Worm (Caenorhabditis elegans) whole organism, early embryonic: ENCODE data around the gene F02D8.4.

Experiments
- B0310.2 ChIP-seq: sonication (generic microtip); optimal IDR thresholded peaks from 2 replicates; lab custom pipeline; 2016; ENCODE audit warnings: mild to moderate bottlenecking, missing genetic modification characterization, missing compliant biosample characterization
- F13C5.2 ChIP-seq: sonication (generic microtip); optimal IDR thresholded peaks from 2 replicates; lab custom pipeline; 2017; ENCODE audit warnings: mild to moderate bottlenecking, missing genetic modification characterization, inconsistent platforms, missing compliant biosample characterization
- aly-1 ChIP-seq: sonication (generic microtip); optimal IDR thresholded peaks from 2 replicates; lab custom pipeline; 2016; ENCODE audit warnings: missing genetic modification characterization, missing compliant biosample characterization
- ama-1 ChIP-seq: fragments of 150-350 bp; optimal IDR thresholded peaks from 2 replicates; lab custom pipeline; 2014
- ceh-13 ChIP-seq: fragments of 200-800 bp; sonication (Bioruptor generic); optimal IDR thresholded peaks from 2 replicates; lab custom pipeline; 2018; ENCODE audit warnings: mild to moderate bottlenecking, missing genetic modification characterization, missing compliant biosample characterization
- ceh-36 ChIP-seq: sonication (generic microtip); optimal IDR thresholded peaks from 2 replicates; lab custom pipeline; 2016; ENCODE audit warnings: missing genetic modification characterization, inconsistent platforms, missing compliant biosample characterization
- ets-7 ChIP-seq: sonication (generic microtip); optimal IDR thresholded peaks from 2 replicates; lab custom pipeline; 2016; ENCODE audit warnings: missing genotype, missing genetic modification characterization, missing compliant biosample characterization
- flt-1 ChIP-seq: fragments of 200-800 bp; sonication (Bioruptor generic); IDR thresholded peaks from 2 replicates; pipeline ENCODE4 v1.3.6; 2022; ENCODE audit warnings: missing genetic modification characterization, missing compliant biosample characterization
- hmbx-1 ChIP-seq: sonication (generic microtip); optimal IDR thresholded peaks from 2 replicates; lab custom pipeline; 2016; ENCODE audit warnings: mild to moderate bottlenecking, missing genetic modification characterization, missing compliant biosample characterization
- hmg-4 ChIP-seq: fragments of 200-800 bp; sonication (Bioruptor generic); optimal IDR thresholded peaks from 2 replicates; lab custom pipeline; 2018; ENCODE audit warnings: mild to moderate bottlenecking, missing genetic modification characterization, missing compliant biosample characterization
- hnd-1 ChIP-seq: sonication (generic microtip); optimal IDR thresholded peaks from 2 replicates; lab custom pipeline; 2016; ENCODE audit warnings: missing genetic modification characterization, missing compliant biosample characterization
- pes-1 ChIP-seq: fragments of 200-800 bp; sonication (Bioruptor generic); IDR thresholded peaks from 2 replicates; pipeline ENCODE4 v1.3.6; 2022; ENCODE audit warnings: missing genetic modification reagents, missing genetic modification characterization, missing compliant biosample characterization
- scrt-1 ChIP-seq: fragments of 200-800 bp; sonication (Bioruptor generic); IDR thresholded peaks from 2 replicates; pipeline ENCODE4 v1.3.6; 2022; ENCODE audit warnings: missing genetic modification characterization, missing compliant biosample characterization
- sea-1 ChIP-seq: fragments of 200-800 bp; sonication (Bioruptor generic); conservative IDR thresholded peaks from 2 replicates; pipeline ENCODE4 v1.3.6; 2022; ENCODE audit warnings: missing genetic modification characterization, missing compliant biosample characterization
- tbx-11 ChIP-seq: fragments of 200-800 bp; sonication (Bioruptor generic); IDR thresholded peaks from 2 replicates; pipeline ENCODE4 v1.3.6; 2022; ENCODE audit warnings: missing genetic modification characterization, missing compliant biosample characterization
- tbx-37 ChIP-seq: fragments of 200-800 bp; sonication (Bioruptor generic); conservative IDR thresholded peaks from 2 replicates; pipeline ENCODE4 v1.3.6; 2022; ENCODE audit warnings: missing genetic modification reagents, missing genetic modification characterization, missing compliant biosample characterization
- tra-4 ChIP-seq: sonication (generic microtip); optimal IDR thresholded peaks from 2 replicates; lab custom pipeline; 2017; ENCODE audit warnings: missing genetic modification characterization, missing compliant biosample characterization

The F02D8.4 gene

ce11 chrV:14948566-14948965, 36.1 kb upstream of the F02D8.4 start:
- no peak for TF ChIP-seq F13C5.2 (tag; lab: Kevin White, UChicago)
- no peak for TF ChIP-seq scrt-1 (GFP tag; lab: Robert Waterston, UW)
- no peak for TF ChIP-seq ceh-13
- TF ChIP-seq aly-1 = no peak
- no peak for TF ChIP-seq tra-4 (tag; lab: Kevin White, UChicago)
- no peak for TF ChIP-seq pes-1 (GFP tag; lab: Robert Waterston, UW)
- no peak for TF ChIP-seq ets-7 (tag; lab: Kevin White, UChicago)
- no peak for TF ChIP-seq hmbx-1
- no peak for TF ChIP-seq sea-1
- no peak for TF ChIP-seq tbx-11
- TF ChIP-seq hmg-4 (GFP tag; lab: Kevin White, UChicago) = no peak

- no peak for TF ChIP-seq flt-1 (GFP tag; lab: Robert Waterston, UW)
- TF ChIP-seq tbx-11 = no peak
- TF ChIP-seq B0310.2 (tag; lab: Kevin White, UChicago) = no peak
- TF ChIP-seq scrt-1 (GFP tag; lab: Robert Waterston, UW) = no peak
- TF ChIP-seq pes-1 (GFP tag; lab: Robert Waterston, UW) = no peak
- no peak for TF ChIP-seq ama-1 (lab: Kevin White, UChicago)
- TF ChIP-seq ceh-36 (tag; lab: Kevin White, UChicago) = no peak
- TF ChIP-seq aly-1 = no peak
- TF ChIP-seq hmg-4 (GFP tag; lab: Kevin White, UChicago) = no peak
- no peak for TF ChIP-seq hmbx-1
- TF ChIP-seq ets-7 (tag; lab: Kevin White, UChicago) = no peak
- TF ChIP-seq sea-1 = no peak
- TF ChIP-seq tra-4 (tag; lab: Kevin White, UChicago) = no peak
Measured at ce11 chrV:14949477-14949876, 35.2 kb upstream of the F02D8.4 start, which contains the start of gene hil-1. Gene hil-1, plus strand, starts transcription at chrV:14949777.

- TF ChIP-seq tbx-37 = no peak
- no peak for TF ChIP-seq F13C5.2 (tag; lab: Kevin White, UChicago)
- no peak for TF ChIP-seq ama-1 (lab: Kevin White, UChicago)
- TF ChIP-seq B0310.2 (tag; lab: Kevin White, UChicago) = no peak
- no peak for TF ChIP-seq sea-1
- TF ChIP-seq ets-7 (tag; lab: Kevin White, UChicago) = no peak
- TF ChIP-seq tra-4 (tag; lab: Kevin White, UChicago) = no peak
- no peak for TF ChIP-seq flt-1 (GFP tag; lab: Robert Waterston, UW)
Measured at ce11 chrV:14954633-14955032, 30.1 kb upstream of the F02D8.4 start, which contains the start of gene C30G7.5. Gene C30G7.5, minus strand, starts transcription at chrV:14954733.

ce11 chrV:14955676-14956075, 29.0 kb upstream of the F02D8.4 start, which contains the start of gene F02D8.9:
Gene F02D8.9, minus strand, starts transcription at chrV:14955776.
- TF ChIP-seq hnd-1 (tag; lab: Kevin White, UChicago) (no peak), B0310.2 (tag; lab: Kevin White, UChicago) (no peak), ceh-36 (tag; lab: Kevin White, UChicago) (no peak), F13C5.2 (tag; lab: Kevin White, UChicago) (no peak), tra-4 (tag; lab: Kevin White, UChicago) (no peak)

- TF ChIP-seq flt-1 (GFP tag; lab: Robert Waterston, UW) (no peak), pes-1 (GFP tag; lab: Robert Waterston, UW) (no peak), hmbx-1 (no peak), ceh-13 (no peak), B0310.2 (tag; lab: Kevin White, UChicago) (no peak), ets-7 (tag; lab: Kevin White, UChicago) (no peak)
Measured at ce11 chrV:14971136-14971535, 13.6 kb upstream of the F02D8.4 start, which contains the start of gene nlp-59. Gene nlp-59, plus strand, starts transcription at chrV:14971436.

- TF ChIP-seq flt-1 (GFP tag; lab: Robert Waterston, UW) = no peak
Measured at ce11 chrV:14978205-14978751, 6.4 kb upstream of the F02D8.4 start, which contains the start of the genes grd-12 and F02D8.1. Gene grd-12, plus strand, starts transcription at chrV:14978505. Gene F02D8.1, minus strand, starts transcription at chrV:14978701.

ce11 chrV:14979937-14980336, 4.8 kb upstream of the F02D8.4 start, which contains the start of gene xbx-1:
Gene xbx-1, plus strand, starts transcription at chrV:14980237.
- TF ChIP-seq ceh-13 (no peak), F13C5.2 (tag; lab: Kevin White, UChicago) (no peak), flt-1 (GFP tag; lab: Robert Waterston, UW) (no peak), tbx-37 (no peak), pes-1 (GFP tag; lab: Robert Waterston, UW) (no peak)

ce11 chrV:14990843-14991242, 6.2 kb downstream of the F02D8.4 start, which contains the start of the genes cdt-2 and T01C3.2:
Gene cdt-2, minus strand, starts transcription at chrV:14991126.
Gene T01C3.2, plus strand, starts transcription at chrV:14991168.
- no peak for TF ChIP-seq tra-4 (tag; lab: Kevin White, UChicago)
- TF ChIP-seq pes-1 (GFP tag; lab: Robert Waterston, UW) = no peak
- no peak for TF ChIP-seq B0310.2 (tag; lab: Kevin White, UChicago)
- TF ChIP-seq ama-1 (lab: Kevin White, UChicago) = no peak
- no peak for TF ChIP-seq tbx-11
- no peak for TF ChIP-seq ceh-36 (tag; lab: Kevin White, UChicago)
- TF ChIP-seq ceh-13 = no peak
- TF ChIP-seq F13C5.2 (tag; lab: Kevin White, UChicago) = no peak
- no peak for TF ChIP-seq hnd-1 (tag; lab: Kevin White, UChicago)
- no peak for TF ChIP-seq hmg-4 (GFP tag; lab: Kevin White, UChicago)
